Fruit fly (Drosophila melanogaster) whole organism, embryonic: ENCODE measurements around the gene Ku80.
A peak's percentile ranks its signal among the peaks of the same experiment; 100 is the strongest.

Experiments
- Antp ChIP-seq: fragments of 200-800 bp; sonication (Bioruptor generic); optimal IDR thresholded peaks from 3 replicates; lab custom pipeline; 2016; ENCODE audit warnings: missing biosample characterization, missing genetic modification characterization
- Atf6 ChIP-seq: fragments of 200-800 bp; sonication (Bioruptor generic); IDR thresholded peaks from 2 replicates; pipeline ENCODE4 v1.3.6; 2022; ENCODE audit warnings: missing biosample characterization, missing genetic modification characterization
- Awh ChIP-seq: fragments of 200-800 bp; sonication (Bioruptor generic); IDR thresholded peaks from 2 replicates; pipeline ENCODE4, ENCODE4 v1.3.6; 2022; ENCODE audit warnings: missing biosample characterization, missing genetic modification characterization
- Bdp1 ChIP-seq: fragments of 200-800 bp; sonication (Bioruptor generic); optimal IDR thresholded peaks from 3 replicates; lab custom pipeline; 2016; ENCODE audit warnings: missing biosample characterization, missing genetic modification characterization
- Bgb ChIP-seq: fragments of 200-800 bp; sonication (Bioruptor generic); IDR thresholded peaks from 2 replicates; pipeline ENCODE4 v1.3.6; 2022; ENCODE audit warnings: missing biosample characterization, missing genetic modification characterization; ENCODE audit not compliant: partially characterized antibody
- CG10654 ChIP-seq: fragments of 200-800 bp; sonication (Bioruptor generic); optimal IDR thresholded peaks from 2 replicates; lab custom pipeline; 2016; ENCODE audit warnings: missing biosample characterization, missing genetic modification characterization
- CG12155 ChIP-seq: fragments of 200-800 bp; sonication (Bioruptor generic); optimal IDR thresholded peaks from 3 replicates; lab custom pipeline; 2016; ENCODE audit warnings: missing biosample characterization, missing genetic modification characterization
- CG12769 ChIP-seq: fragments of 200-800 bp; sonication (Bioruptor generic); optimal IDR thresholded peaks from 2 replicates; lab custom pipeline; 2019; ENCODE audit warnings: missing biosample characterization, mild to moderate bottlenecking, missing genetic modification characterization, moderate library complexity
- CG14014 ChIP-seq: fragments of 200-800 bp; sonication (Bioruptor generic); IDR thresholded peaks from 2 replicates; pipeline ENCODE4 v1.3.6; 2022; ENCODE audit warnings: missing biosample characterization, missing genetic modification characterization
- CG1603 ChIP-seq: fragments of 200-800 bp; sonication (Bioruptor generic); optimal IDR thresholded peaks from 2 replicates; lab custom pipeline; 2019; ENCODE audit warnings: missing biosample characterization, mild to moderate bottlenecking, missing genetic modification characterization, moderate library complexity
- CG17568 ChIP-seq: fragments of 200-800 bp; sonication (Bioruptor generic); optimal IDR thresholded peaks from 2 replicates; lab custom pipeline; 2018; ENCODE audit warnings: missing biosample characterization, mild to moderate bottlenecking, missing genetic modification characterization, moderate library complexity
- CG17829 ChIP-seq: fragments of 200-800 bp; optimal IDR thresholded peaks from 2 replicates; lab custom pipeline; 2019; ENCODE audit warnings: missing biosample characterization, mild to moderate bottlenecking, missing genetic modification characterization, moderate library complexity
- CG2199 ChIP-seq: fragments of 200-800 bp; sonication (Bioruptor generic); IDR thresholded peaks from 3 replicates; pipeline ENCODE4 v1.3.6; 2022; ENCODE audit warnings: missing biosample characterization, missing genetic modification characterization
- CG2678 ChIP-seq: fragments of 200-800 bp; sonication (Bioruptor generic); optimal IDR thresholded peaks from 3 replicates; lab custom pipeline; 2019; ENCODE audit warnings: missing biosample characterization, mild to moderate bottlenecking, missing genetic modification characterization, moderate library complexity
- CG2712 ChIP-seq: fragments of 200-800 bp; optimal IDR thresholded peaks from 3 replicates; lab custom pipeline; 2019; ENCODE audit warnings: missing biosample characterization, mild to moderate bottlenecking, missing genetic modification characterization, moderate library complexity
- CG33213 ChIP-seq: fragments of 200-800 bp; sonication (Bioruptor generic); optimal IDR thresholded peaks from 3 replicates; lab custom pipeline; 2016; ENCODE audit warnings: missing biosample characterization, missing genetic modification characterization
- CG34376 ChIP-seq: fragments of 200-800 bp; sonication (Bioruptor generic); optimal IDR thresholded peaks from 2 replicates; lab custom pipeline; 2018; ENCODE audit warnings: missing biosample characterization, mild to moderate bottlenecking, missing genetic modification characterization
- CG3995 ChIP-seq: fragments of 200-800 bp; sonication (Bioruptor generic); optimal IDR thresholded peaks from 3 replicates; lab custom pipeline; 2016; ENCODE audit warnings: missing biosample characterization, missing genetic modification characterization
- CG42726 ChIP-seq: fragments of 200-800 bp; sonication (Bioruptor generic); IDR thresholded peaks from 2 replicates; pipeline ENCODE4 v1.3.6; 2022; ENCODE audit warnings: missing biosample characterization, missing genetic modification characterization; ENCODE audit not compliant: partially characterized antibody
- CG6765 ChIP-seq: fragments of 200-800 bp; sonication (Bioruptor generic); optimal IDR thresholded peaks from 3 replicates; lab custom pipeline; 2017; ENCODE audit warnings: missing biosample characterization, mild to moderate bottlenecking, missing genetic modification characterization
- CG7271 ChIP-seq: fragments of 200-800 bp; sonication (Bioruptor generic); optimal IDR thresholded peaks from 2 replicates; lab custom pipeline; 2018; ENCODE audit warnings: missing biosample characterization, mild to moderate bottlenecking, missing genetic modification characterization, moderate library complexity
- CG7987 ChIP-seq: fragments of 200-800 bp; sonication (Bioruptor generic); optimal IDR thresholded peaks from 2 replicates; lab custom pipeline; 2018; ENCODE audit warnings: missing biosample characterization, mild to moderate bottlenecking, missing genetic modification characterization, moderate library complexity
- Chrac-16 ChIP-seq: fragments of 200-800 bp; sonication (Bioruptor generic); optimal IDR thresholded peaks from 3 replicates; lab custom pipeline; 2016; ENCODE audit warnings: missing biosample characterization, missing genetic modification characterization
- Dp ChIP-seq: fragments of 200-800 bp; sonication (Bioruptor generic); optimal IDR thresholded peaks from 2 replicates; lab custom pipeline; 2018; ENCODE audit warnings: missing biosample characterization, mild to moderate bottlenecking, missing genetic modification characterization, moderate library complexity
- Ets65A ChIP-seq: fragments of 200-800 bp; sonication (Bioruptor generic); peaks from one replicate; lab custom pipeline; 2016; ENCODE audit warnings: missing biosample characterization, missing genetic modification characterization
- Gug ChIP-seq: fragments of 200-800 bp; sonication (Bioruptor generic); IDR thresholded peaks from 4 replicates; pipeline ENCODE4 v1.3.6; 2022; ENCODE audit warnings: missing biosample characterization, missing genetic modification characterization
- H15 ChIP-seq: fragments of 200-800 bp; sonication (Bioruptor generic); IDR thresholded peaks from 3 replicates; pipeline ENCODE4 v1.3.6; 2022; ENCODE audit warnings: missing biosample characterization, missing genetic modification characterization
- Hr78 ChIP-seq, 2 experiments: fragments of 200-800 bp in 1 of 2; fragments of >200 bp in 1 of 2; sonication (Bioruptor generic) in 1 of 2; optimal IDR thresholded peaks; 2 replicates each; lab custom pipeline; 2017 to 2019; ENCODE audit warnings: missing biosample characterization in 2 of 2, missing genetic modification characterization in 2 of 2, mild to moderate bottlenecking in 1 of 2, moderate library complexity in 1 of 2
- Meics ChIP-seq: fragments of 200-800 bp; sonication (Bioruptor generic); optimal IDR thresholded peaks from 2 replicates; lab custom pipeline; 2017; ENCODE audit warnings: missing biosample characterization, mild to moderate bottlenecking, missing genetic modification characterization
- Pdp1 ChIP-seq, 2 experiments: fragments of 200-800 bp; sonication (Bioruptor generic); optimal IDR thresholded peaks; 3 replicates each; lab custom pipeline; 2016; ENCODE audit warnings: missing biosample characterization in 2 of 2, missing genetic modification characterization in 2 of 2, mild to moderate bottlenecking in 1 of 2, moderate library complexity in 1 of 2
- Rfx ChIP-seq: fragments of 200-800 bp; sonication (Bioruptor generic); IDR thresholded peaks from 2 replicates; pipeline ENCODE4 v1.3.6; 2022; ENCODE audit warnings: missing biosample characterization, missing genetic modification characterization
- Sox100B ChIP-seq: fragments of 200-800 bp; sonication (Bioruptor generic); optimal IDR thresholded peaks from 3 replicates; lab custom pipeline; 2018; ENCODE audit warnings: missing biosample characterization, mild to moderate bottlenecking, missing genetic modification characterization
- Spps ChIP-seq: fragments of 200-800 bp; sonication (Bioruptor generic); optimal IDR thresholded peaks from 2 replicates; lab custom pipeline; 2018; ENCODE audit warnings: missing biosample characterization, mild to moderate bottlenecking, missing genetic modification characterization
- Trl ChIP-seq, 3 experiments: fragments of >200 bp in 2 of 3; fragments of 200-800 bp in 1 of 3; sonication (Bioruptor generic) in 1 of 3; optimal IDR thresholded peaks; 2 replicates in 1 of 3; 3 replicates in 2 of 3; lab custom pipeline; 2016 to 2017; ENCODE audit warnings: missing biosample characterization in 1 of 3, missing genetic modification characterization in 1 of 3
- bigmax ChIP-seq: fragments of 200-800 bp; sonication (Bioruptor generic); optimal IDR thresholded peaks from 2 replicates; lab custom pipeline; 2018; ENCODE audit warnings: missing biosample characterization, mild to moderate bottlenecking, missing genetic modification characterization
- chif ChIP-seq, 2 experiments: fragments of 200-800 bp; sonication (Bioruptor generic); optimal IDR thresholded peaks; 3 replicates each; lab custom pipeline; 2016; ENCODE audit warnings: missing biosample characterization in 2 of 2, missing genetic modification characterization in 2 of 2
- ci ChIP-seq: fragments of 200-800 bp; sonication (Bioruptor generic); IDR thresholded peaks from 3 replicates; pipeline ENCODE4 v1.3.6; 2022; ENCODE audit warnings: missing biosample characterization, missing genetic modification characterization
- ems ChIP-seq: fragments of 200-800 bp; sonication (Bioruptor generic); optimal IDR thresholded peaks from 3 replicates; lab custom pipeline; 2016; ENCODE audit warnings: missing biosample characterization, missing genetic modification characterization
- eve ChIP-seq, 2 experiments: fragments of >200 bp; optimal IDR thresholded peaks; 2 replicates each; lab custom pipeline; 2017; ENCODE audit warnings: missing biosample characterization in 2 of 2, missing genetic modification characterization in 2 of 2
- gem ChIP-seq: fragments of 200-800 bp; sonication (Bioruptor generic); optimal IDR thresholded peaks from 2 replicates; lab custom pipeline; 2019; ENCODE audit warnings: missing biosample characterization, mild to moderate bottlenecking, missing genetic modification characterization, moderate library complexity
- h ChIP-seq: fragments of >200 bp; optimal IDR thresholded peaks from 2 replicates; lab custom pipeline; 2017
- jing ChIP-seq: fragments of 200-800 bp; sonication (Bioruptor generic); optimal IDR thresholded peaks from 2 replicates; lab custom pipeline; 2018; ENCODE audit warnings: missing biosample characterization, mild to moderate bottlenecking, missing genetic modification characterization
- kah ChIP-seq: fragments of 200-800 bp; sonication (Bioruptor generic); optimal IDR thresholded peaks from 2 replicates; lab custom pipeline; 2018; ENCODE audit warnings: missing biosample characterization, mild to moderate bottlenecking, missing genetic modification characterization
- otp ChIP-seq: fragments of 200-800 bp; sonication (Bioruptor generic); IDR thresholded peaks from 3 replicates; pipeline ENCODE4, ENCODE4 v1.3.6; 2022; ENCODE audit warnings: missing biosample characterization, missing genetic modification characterization
- pan ChIP-seq, 4 experiments: fragments of >200 bp in 3 of 4; fragments of 200-800 bp in 1 of 4; sonication (Bioruptor generic) in 1 of 4; optimal IDR thresholded peaks in 3 of 4; IDR thresholded peaks in 1 of 4; 2 replicates each; pipeline versions ENCODE4 v1.3.6 to Lab custom; 2017 to 2022; ENCODE audit warnings: missing biosample characterization in 2 of 4, missing genetic modification characterization in 2 of 4, mixed read lengths in 1 of 4
- pros ChIP-seq: fragments of 200-800 bp; sonication (Bioruptor generic); optimal IDR thresholded peaks from 3 replicates; lab custom pipeline; 2019; ENCODE audit warnings: missing biosample characterization, mild to moderate bottlenecking, missing genetic modification characterization, moderate library complexity
- slp2 ChIP-seq: fragments of 200-800 bp; sonication (Bioruptor generic); optimal IDR thresholded peaks from 2 replicates; lab custom pipeline; 2016; ENCODE audit warnings: missing biosample characterization, missing genetic modification characterization
- stwl ChIP-seq: fragments of 200-800 bp; sonication (Bioruptor generic); optimal IDR thresholded peaks from 3 replicates; lab custom pipeline; 2018; ENCODE audit warnings: missing biosample characterization, mild to moderate bottlenecking, missing genetic modification characterization, moderate library complexity
- tup ChIP-seq: fragments of 200-800 bp; sonication (Bioruptor generic); optimal IDR thresholded peaks from 2 replicates; lab custom pipeline; 2016; ENCODE audit warnings: missing biosample characterization, mild to moderate bottlenecking, missing genetic modification characterization, moderate library complexity
- wdn ChIP-seq: fragments of 200-800 bp; sonication (Bioruptor generic); IDR thresholded peaks from 2 replicates; pipeline ENCODE4 v1.3.6; 2022; ENCODE audit warnings: missing biosample characterization, missing genetic modification characterization
- zfh1 ChIP-seq: fragments of 200-800 bp; sonication (Bioruptor generic); IDR thresholded peaks from 3 replicates; pipeline ENCODE4 v1.3.6; 2022; ENCODE audit warnings: missing biosample characterization, missing genetic modification characterization

Ku80 gene

DNA sequence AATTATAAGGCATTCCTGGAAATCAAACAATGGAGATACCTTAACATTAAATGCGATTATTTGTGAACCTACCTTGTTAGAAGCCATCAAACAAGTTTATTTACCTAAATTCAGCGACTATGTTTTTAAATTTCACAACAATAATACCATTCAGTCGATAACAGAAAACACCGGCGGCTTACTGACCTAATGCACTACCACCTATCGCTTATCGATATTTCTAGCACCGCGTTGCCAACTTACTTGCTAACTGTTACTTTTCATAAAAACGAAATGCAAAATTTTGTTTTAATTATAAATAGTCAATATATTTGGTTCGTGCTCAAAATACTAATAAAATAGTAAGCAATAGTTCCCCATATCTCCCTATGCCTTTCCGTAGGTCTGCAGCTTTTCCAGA is at the start of gene Ku80:
Ku80 (minus strand) TSS at position 182 of the 400 bp plus-strand sequence.
- no peak for TF ChIP-seq Pdp1 (GFP tag; optimal IDR thresholded peaks at IDR 0.05; lab: Kevin White, UChicago)
- no peak for TF ChIP-seq h (lab: Kevin White, UChicago)
- no peak for TF ChIP-seq CG17829 (tag; lab: Kevin White, UChicago)
- TF ChIP-seq CG2678 (tag; lab: Kevin White, UChicago) = no peak
- no peak for TF ChIP-seq bigmax
- TF ChIP-seq gem = no peak
- no peak for TF ChIP-seq CG12769 (tag; lab: Kevin White, UChicago)
- peak; percentile 72 for TF ChIP-seq Dp
- TF ChIP-seq slp2 (GFP tag; lab: Kevin White, UChicago) = no peak
- TF ChIP-seq CG14014 (GFP tag; lab: Robert Waterston, UW) = no peak
- TF ChIP-seq CG3995 (GFP tag; lab: Kevin White, UChicago) = peak; percentile 94
- no peak for TF ChIP-seq Meics
- TF ChIP-seq CG6765 (GFP tag; lab: Kevin White, UChicago) = no peak
- TF ChIP-seq H15 (GFP tag; lab: Robert Waterston, UW) = no peak
- no peak for TF ChIP-seq Antp
- no peak for TF ChIP-seq Sox100B (GFP tag; lab: Kevin White, UChicago)
- TF ChIP-seq Gug (GFP tag; lab: Robert Waterston, UW) = no peak
- no peak for TF ChIP-seq Hr78 (GFP tag; optimal IDR thresholded peaks at IDR 0.05; lab: Kevin White, UChicago)
- TF ChIP-seq Bgb (GFP tag; lab: Robert Waterston, UW) = peak; percentile 72
- TF ChIP-seq wdn = no peak
- TF ChIP-seq chif (GFP tag; optimal IDR thresholded peaks at IDR 0.05; lab: Kevin White, UChicago) = no peak
- no peak for TF ChIP-seq tup
- TF ChIP-seq zfh1 (GFP tag; lab: Robert Waterston, UW) = no peak
- no peak for TF ChIP-seq CG34376 (GFP tag; lab: Kevin White, UChicago)
- no peak for TF ChIP-seq ci (GFP tag; lab: Robert Waterston, UW)
- no peak for TF ChIP-seq pan (optimal IDR thresholded peaks at IDR 0.05; lab: Kevin White, UChicago)
- no peak for TF ChIP-seq pan (GFP tag; optimal IDR thresholded peaks at IDR 0.05 in 1 of 2, IDR thresholded peaks at IDR 0.05 in 1 of 2)
- TF ChIP-seq Rfx (GFP tag; lab: Robert Waterston, UW) = no peak
- no peak for TF ChIP-seq CG2712 (tag; lab: Kevin White, UChicago)
- peak; percentile 44; the same call in 1 of the 2 replicates for TF ChIP-seq CG42726 (GFP tag; lab: Robert Waterston, UW)
- no peak for TF ChIP-seq CG7987 (GFP tag; lab: Kevin White, UChicago)
- TF ChIP-seq CG10654 = no peak
- no peak for TF ChIP-seq Chrac-16 (GFP tag; lab: Kevin White, UChicago)
- TF ChIP-seq stwl (tag; lab: Kevin White, UChicago) = peak; percentile 95
- no peak for TF ChIP-seq Awh
- TF ChIP-seq CG33213 (GFP tag; lab: Kevin White, UChicago) = no peak
- TF ChIP-seq Atf6 (GFP tag; lab: Robert Waterston, UW) = no peak
- no peak for TF ChIP-seq pros
- TF ChIP-seq CG12155 (GFP tag; lab: Kevin White, UChicago) = no peak
- TF ChIP-seq Ets65A (GFP tag; lab: Kevin White, UChicago) = peak; percentile 78
- no peak for TF ChIP-seq Trl (optimal IDR thresholded peaks at IDR 0.05; lab: Kevin White, UChicago)
- TF ChIP-seq Trl (GFP tag; optimal IDR thresholded peaks at IDR 0.05; lab: Kevin White, UChicago) = no peak
- no peak for TF ChIP-seq Spps
- no peak for TF ChIP-seq CG7271 (tag; lab: Kevin White, UChicago)
- no peak for TF ChIP-seq kah (GFP tag; lab: Kevin White, UChicago)
- no peak for TF ChIP-seq CG17568 (GFP tag; lab: Kevin White, UChicago)
- TF ChIP-seq Bdp1 (GFP tag; lab: Kevin White, UChicago) = no peak
- peak; percentile 51 for TF ChIP-seq CG1603 (tag; lab: Kevin White, UChicago)
- no peak for TF ChIP-seq ems
- 0 out of 3 replicates have a peak, but pooled peaks have one; percentile 16 for TF ChIP-seq CG2199 (GFP tag; lab: Robert Waterston, UW)
- TF ChIP-seq otp = no peak
- no peak for TF ChIP-seq eve (GFP tag; optimal IDR thresholded peaks at IDR 0.05; lab: Kevin White, UChicago)
- no peak for TF ChIP-seq jing (GFP tag; lab: Kevin White, UChicago)
